Worm (Caenorhabditis elegans): Measurements from ENCODE around the gene erd-2.1.
A peak's percentile ranks its signal among the peaks of the same experiment; 100 is the strongest.

The erd-2.1 gene

DNA sequence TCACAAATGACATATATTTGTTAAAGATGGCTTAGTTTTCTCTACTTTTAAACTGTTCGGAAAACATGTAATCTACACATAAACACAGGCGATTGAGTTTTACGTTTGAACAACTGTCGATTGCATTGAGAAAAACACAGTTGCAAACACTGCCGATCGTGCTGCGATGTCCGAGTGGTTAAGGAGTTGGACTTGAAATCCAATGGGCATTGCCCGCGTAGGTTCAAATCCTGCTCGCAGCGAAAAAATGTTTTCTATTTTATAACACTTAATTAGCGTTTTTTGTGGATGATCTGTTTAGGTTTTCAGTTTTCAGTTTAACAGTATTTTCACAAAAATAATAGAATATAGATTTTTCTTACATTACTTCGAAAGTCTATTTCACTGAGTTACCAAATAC lies 34.3 kb downstream of the erd-2.1 start (continued):
- TF ChIP-seq lin-26 (GFP tag; IDR thresholded peaks at IDR 0.05): peak; percentile 83

DNA sequence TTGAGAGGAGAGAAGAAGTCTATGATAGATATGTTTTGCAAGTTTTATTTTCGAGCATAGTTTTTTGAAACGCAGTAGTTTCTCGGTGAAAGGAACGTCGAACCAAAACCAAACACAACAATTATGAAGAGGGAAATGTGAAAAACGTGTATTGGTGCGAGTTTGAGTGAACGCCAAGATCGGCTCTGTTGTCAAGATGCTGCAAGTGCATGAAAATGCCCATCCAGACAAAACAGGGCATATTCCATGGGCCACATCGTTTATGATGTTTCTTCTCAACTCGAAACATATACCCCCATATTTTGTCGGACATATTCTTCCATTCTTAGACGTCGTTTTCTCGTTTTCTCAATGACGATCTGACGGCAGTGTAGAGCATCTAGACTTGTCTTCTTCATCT lies 35.6 kb downstream of the erd-2.1 start:
- TF ChIP-seq nfyb-1 (GFP tag; IDR thresholded peaks at IDR 0.05) (no peak), xnd-1 (tag; optimal IDR thresholded peaks at IDR 0.05) (no peak)

DNA sequence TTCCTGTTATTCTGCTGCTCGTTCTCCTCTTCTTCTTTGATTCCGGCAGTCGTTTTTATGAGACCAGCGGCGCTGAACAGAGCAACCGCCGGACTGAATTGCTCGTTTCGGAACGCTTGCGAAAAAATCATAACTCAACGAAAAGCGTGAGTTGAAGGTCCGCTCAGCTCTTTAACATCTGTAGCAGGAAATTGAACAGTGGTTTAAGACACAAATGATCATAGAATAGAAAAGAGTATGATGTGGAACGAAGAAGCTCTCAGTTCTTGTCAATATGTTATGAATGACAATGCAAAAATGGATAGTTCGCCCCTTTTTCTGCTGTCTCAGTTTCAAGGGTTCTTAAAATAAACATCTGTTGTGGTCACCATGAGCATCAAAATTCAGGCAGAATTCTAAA lies 45.0 kb downstream of the erd-2.1 start:
- TF ChIP-seq lin-54 (GFP tag; optimal IDR thresholded peaks at IDR 0.05): no peak
- TF ChIP-seq nhr-90 (tag; optimal IDR thresholded peaks at IDR 0.05): no peak
- TF ChIP-seq snpc-1.3 (tag; optimal IDR thresholded peaks at IDR 0.05; ENCODE audit: insufficient read depth): no peak
- no peak for TF ChIP-seq Y53F4B.3 (GFP tag; IDR thresholded peaks at IDR 0.05)
- no peak for TF ChIP-seq ama-1 (optimal IDR thresholded peaks at IDR 0.05)
- TF ChIP-seq ama-1 (GFP tag; optimal IDR thresholded peaks at IDR 0.05): no peak
- TF ChIP-seq F57C9.4 (tag; optimal IDR thresholded peaks at IDR 0.05): no peak
- TF ChIP-seq mel-28 (tag; optimal IDR thresholded peaks at IDR 0.05; ENCODE audit: borderline replicate concordance): no peak
- no peak for TF ChIP-seq aptf-2 (GFP tag; conservative IDR thresholded peaks at IDR 0.05)
- no peak for TF ChIP-seq hlh-26 (GFP tag; conservative IDR thresholded peaks at IDR 0.05)
- TF ChIP-seq F52B5.7 (tag; optimal IDR thresholded peaks at IDR 0.05): no peak
- TF ChIP-seq F23B12.7 (tag; optimal IDR thresholded peaks at IDR 0.05; ENCODE audit: insufficient read depth): no peak
- no peak for TF ChIP-seq cebp-1 (GFP tag; IDR thresholded peaks at IDR 0.05)
- TF ChIP-seq cebp-1 (tag; optimal IDR thresholded peaks at IDR 0.05): no peak
- TF ChIP-seq nhr-120 (GFP tag; IDR thresholded peaks at IDR 0.05): no peak
- no peak for TF ChIP-seq gei-17 (GFP tag; optimal IDR thresholded peaks at IDR 0.05)
